Fruit fly (Drosophila melanogaster) S2 (cell line): Measurements from ENCODE around the gene CG13806.

ENCODE experiments used
- CG8478 ChIP-seq: fragments of >200 bp; optimal IDR thresholded peaks from 2 replicates; lab custom pipeline; 2018
- CTCF ChIP-seq, 2 experiments: fragments of >200 bp; optimal IDR thresholded peaks; 2 replicates each; lab custom pipeline; 2018

DNA sequence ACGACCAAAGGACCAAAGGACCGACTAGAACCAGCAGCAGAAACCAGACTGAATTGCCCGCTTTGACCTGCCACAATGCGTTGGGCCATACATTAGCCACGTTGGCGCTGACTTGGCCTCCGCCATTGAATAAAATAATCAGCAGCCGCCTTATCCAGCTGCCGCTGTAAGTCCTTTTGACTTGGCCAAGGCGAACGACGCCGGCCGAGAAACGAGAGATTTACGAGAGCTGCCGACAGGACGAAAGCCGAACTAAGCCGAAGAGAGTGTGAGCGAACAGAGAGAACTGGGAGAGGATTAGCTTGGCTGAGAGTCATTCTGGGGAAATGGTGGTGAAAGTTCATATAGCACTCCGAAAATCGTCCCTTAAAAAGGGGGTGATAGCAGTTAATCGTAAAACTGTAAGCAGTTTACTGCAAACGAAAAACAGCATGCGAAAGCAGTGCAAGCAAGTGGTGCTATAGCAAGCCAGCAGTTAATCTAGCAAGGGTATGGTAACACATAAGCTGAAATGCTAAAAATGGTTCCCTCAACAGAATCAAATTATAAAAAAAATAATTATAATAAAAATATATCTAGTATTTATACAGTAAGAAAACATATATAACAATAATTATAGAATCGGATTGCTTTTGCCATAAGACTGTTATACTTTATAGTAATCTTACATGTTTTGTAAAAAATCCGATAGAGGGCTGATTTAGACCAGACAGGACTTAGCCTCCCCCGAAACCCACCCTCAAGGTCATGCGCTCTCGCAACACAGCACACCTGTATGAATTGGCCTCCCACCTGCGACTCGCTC, 37.6 kb upstream of the CG13806 start:
- TF ChIP-seq CG8478 (lab: Kevin White, UChicago) (no peak), CTCF (optimal IDR thresholded peaks at IDR 0.05; lab: Kevin White, UChicago) (peak; percentile 40 to 61)
